Fruit fly (Drosophila melanogaster): ENCODE measurements around the gene CG9016.

Gene CG9016

dm6 chr2L:5902898-5903297 lies 20.6 kb downstream of the CG9016 start:
- TF ChIP-seq Hr78 (GFP tag; optimal IDR thresholded peaks at IDR 0.05) (peak in 1 of 2 experiments; percentile 3), so (GFP tag; IDR thresholded peaks at IDR 0.05) (no peak), pros (GFP tag; optimal IDR thresholded peaks at IDR 0.05) (peak; percentile 80), twi (tag; optimal IDR thresholded peaks at IDR 0.05) (peak; percentile 85), tll (GFP tag; optimal IDR thresholded peaks at IDR 0.05) (peak in 1 of 2 experiments; percentile 41), gsb-n (tag; optimal IDR thresholded peaks at IDR 0.05) (peak; percentile 58), gcm2 (GFP tag; optimal IDR thresholded peaks at IDR 0.05) (no peak), ind (GFP tag; optimal IDR thresholded peaks at IDR 0.05) (no peak), org-1 (GFP tag; optimal IDR thresholded peaks at IDR 0.05) (peak; percentile 1), HLHmδ (GFP tag; optimal IDR thresholded peaks at IDR 0.05) (peak; percentile 34), zen (tag; optimal IDR thresholded peaks at IDR 0.05) (peak; percentile 78), prd (optimal IDR thresholded peaks at IDR 0.05) (no peak), prd (GFP tag; IDR thresholded peaks at IDR 0.05) (peak; percentile 27; the same call in 1 of the 3 replicates), CG4730 (GFP tag; IDR thresholded peaks at IDR 0.05) (no peak), Neu2 (GFP tag; optimal IDR thresholded peaks at IDR 0.05; ENCODE audit: borderline replicate concordance) (peak; percentile 25), crol (GFP tag; IDR thresholded peaks at IDR 0.05) (peak; percentile 64), Kr (GFP tag; optimal IDR thresholded peaks at IDR 0.05) (peak; percentile 17), Hand (GFP tag; optimal IDR thresholded peaks at IDR 0.05) (no peak), lola (GFP tag; optimal IDR thresholded peaks at IDR 0.05) (no peak), Pdp1 (GFP tag; optimal IDR thresholded peaks at IDR 0.05) (peak in 1 of 2 experiments; percentile 38), kah (GFP tag; optimal IDR thresholded peaks at IDR 0.05) (peak; percentile 25), Med (GFP tag) (peak; percentile 27), ash1 (GFP tag; optimal IDR thresholded peaks at IDR 0.05) (no peak), CG2199 (GFP tag; IDR thresholded peaks at IDR 0.05) (0 out of 3 replicates have a peak, but pooled peaks have one; percentile 18), ara (GFP tag; IDR thresholded peaks at IDR 0.05) (0 out of 2 replicates have a peak, but pooled peaks have one; percentile 6)

DNA sequence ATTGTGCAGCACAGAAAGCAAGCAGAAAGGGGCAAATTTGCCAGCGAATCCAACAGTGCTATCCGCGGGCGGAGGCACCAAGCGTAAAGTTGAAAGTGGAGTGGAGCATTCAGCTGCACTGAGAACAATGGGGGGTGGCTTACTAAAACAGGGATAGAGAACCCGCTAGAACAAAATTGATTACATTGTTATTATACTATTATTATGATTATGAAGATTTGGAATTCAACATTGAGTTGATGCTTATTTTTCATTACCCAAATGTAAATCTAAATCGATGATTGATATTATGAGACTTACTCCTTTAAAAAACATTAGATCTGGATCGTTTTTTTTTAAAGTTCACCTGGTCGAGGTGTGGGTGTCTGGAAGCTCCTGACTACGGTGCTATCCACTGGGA lies 21.9 kb downstream of the CG9016 start:
- TF ChIP-seq Drgx (GFP tag; IDR thresholded peaks at IDR 0.05) (peak; percentile 24; the same call in 1 of the 2 replicates), Dll (GFP tag; IDR thresholded peaks at IDR 0.05; ENCODE audit: partially characterized antibody) (no peak), pros (GFP tag; optimal IDR thresholded peaks at IDR 0.05) (no peak)

- TF ChIP-seq B-H2 (GFP tag; optimal IDR thresholded peaks at IDR 0.05) = no peak
- no peak for TF ChIP-seq CG11093 (GFP tag; IDR thresholded peaks at IDR 0.05)
- TF ChIP-seq CG31388 (GFP tag; optimal IDR thresholded peaks at IDR 0.05) = no peak
- TF ChIP-seq rib (GFP tag; IDR thresholded peaks at IDR 0.05) = no peak
- TF ChIP-seq ind (GFP tag; optimal IDR thresholded peaks at IDR 0.05) = no peak
- TF ChIP-seq HLH4C (GFP tag; IDR thresholded peaks at IDR 0.05; ENCODE audit: partially characterized antibody) = 0 out of 3 replicates have a peak, but pooled peaks have one; percentile 29
- peak; percentile 62 for TF ChIP-seq Med (GFP tag)
- TF ChIP-seq pros (GFP tag; optimal IDR thresholded peaks at IDR 0.05) = no peak
- TF ChIP-seq CG11504 (tag; optimal IDR thresholded peaks at IDR 0.05) = no peak
- TF ChIP-seq Nf-YA (GFP tag; IDR thresholded peaks at IDR 0.05) = 0 out of 2 replicates have a peak, but pooled peaks have one; percentile 6
- 0 out of 4 replicates have a peak, but pooled peaks have one; percentile 12 for TF ChIP-seq chinmo (GFP tag; IDR thresholded peaks at IDR 0.05; ENCODE audit: partially characterized antibody)
- TF ChIP-seq Mes4 (GFP tag; optimal IDR thresholded peaks at IDR 0.05) = no peak
- TF ChIP-seq Bteb2 (GFP tag; optimal IDR thresholded peaks at IDR 0.05) = no peak
- no peak for TF ChIP-seq CG12219 (GFP tag; optimal IDR thresholded peaks at IDR 0.05)
- TF ChIP-seq odd (GFP tag; optimal IDR thresholded peaks at IDR 0.05) = no peak
- peak; percentile 65; the same call in 1 of the 3 replicates for TF ChIP-seq z (GFP tag; IDR thresholded peaks at IDR 0.05)
- TF ChIP-seq dysf (GFP tag; IDR thresholded peaks at IDR 0.05) = no peak
- peak; percentile 1 for TF ChIP-seq CG18262 (tag; optimal IDR thresholded peaks at IDR 0.05)
- peak; percentile 69 for TF ChIP-seq crol (GFP tag; IDR thresholded peaks at IDR 0.05)
- TF ChIP-seq onecut (GFP tag; IDR thresholded peaks at IDR 0.05) = no peak
- peak; percentile 25 for TF ChIP-seq Blimp-1 (GFP tag; optimal IDR thresholded peaks at IDR 0.05)
- TF ChIP-seq NK7.1 (GFP tag; optimal IDR thresholded peaks at IDR 0.05) = no peak
- TF ChIP-seq CG7556 (GFP tag; optimal IDR thresholded peaks at IDR 0.05) = no peak
- TF ChIP-seq tna (GFP tag; IDR thresholded peaks at IDR 0.05; ENCODE audit: partially characterized antibody) = no peak
These were observed 24.2 kb downstream of the CG9016 start for dm6 chr2L:5899170-5899708.

Data from whole organism, embryonic.